Worm (Caenorhabditis elegans): ENCODE data around the gene irld-66.

Gene irld-66

DNA sequence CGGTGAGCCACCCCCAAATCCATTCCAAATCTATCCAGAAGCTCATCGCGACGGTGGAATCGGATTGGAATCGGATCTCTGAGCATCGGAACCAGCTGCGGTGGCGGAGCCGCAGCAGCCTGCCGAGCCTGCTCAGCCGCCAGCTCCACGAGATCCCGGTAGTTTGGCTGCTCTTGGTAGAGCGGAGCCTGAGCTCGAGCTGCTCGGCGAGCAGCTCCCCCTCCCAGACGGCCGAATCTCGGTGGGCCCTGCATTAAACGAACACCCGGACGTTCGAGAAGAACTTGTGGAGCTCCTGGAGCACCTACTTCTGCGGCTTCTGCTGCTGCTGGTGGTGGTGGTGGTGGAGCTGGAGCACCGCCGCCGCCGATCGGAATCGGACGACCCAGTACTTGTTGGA is 36.9 kb downstream of the irld-66 start:
- no peak for TF ChIP-seq ceh-79 (tag; optimal IDR thresholded peaks at IDR 0.05)
- TF ChIP-seq T26A5.8 (tag; optimal IDR thresholded peaks at IDR 0.05) = no peak
- no peak for TF ChIP-seq bed-1 (GFP tag; IDR thresholded peaks at IDR 0.05)
- no peak for TF ChIP-seq hlh-12 (tag; optimal IDR thresholded peaks at IDR 0.05)
- no peak for TF ChIP-seq zim-3 (tag; optimal IDR thresholded peaks at IDR 0.05)
- peak; percentile 78; the same call in 1 of the 2 replicates for TF ChIP-seq zfh-2 (GFP tag; conservative IDR thresholded peaks at IDR 0.05)
- TF ChIP-seq egrh-3 (GFP tag; IDR thresholded peaks at IDR 0.05) = peak; percentile 97
- TF ChIP-seq F33H1.4 (GFP tag; IDR thresholded peaks at IDR 0.05) = no peak

DNA sequence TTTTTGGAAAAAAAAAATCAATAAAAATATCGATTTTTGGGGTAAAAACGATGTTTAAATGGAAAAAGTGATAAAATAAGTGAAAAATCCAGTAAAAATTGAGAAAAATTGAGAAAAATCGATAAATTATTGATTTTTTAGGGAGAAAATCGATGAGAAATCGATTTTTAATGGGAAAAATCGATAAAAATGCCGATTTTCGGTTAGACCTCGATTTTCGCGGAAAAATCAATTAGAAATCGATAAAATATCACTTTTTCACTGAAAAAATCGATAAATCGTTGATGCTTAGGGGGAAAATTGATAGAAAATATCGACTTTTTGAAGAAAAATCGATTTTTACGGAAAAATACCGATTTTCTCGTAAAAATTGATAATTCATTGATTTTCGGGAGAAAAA is 39.5 kb downstream of the irld-66 start:
- TF ChIP-seq attf-3 (GFP tag; conservative IDR thresholded peaks at IDR 0.05) = no peak
- no peak for TF ChIP-seq chd-7 (tag; optimal IDR thresholded peaks at IDR 0.05)
- no peak for TF ChIP-seq unc-130 (GFP tag; optimal IDR thresholded peaks at IDR 0.05)
- no peak for TF ChIP-seq T26A5.8 (tag; optimal IDR thresholded peaks at IDR 0.05)
- no peak for TF ChIP-seq mes-4 (tag; optimal IDR thresholded peaks at IDR 0.05)
- no peak for TF ChIP-seq F57A8.1 (GFP tag; optimal IDR thresholded peaks at IDR 0.05)
- TF ChIP-seq nhr-120 (GFP tag; IDR thresholded peaks at IDR 0.05) = no peak
- TF ChIP-seq dpff-1 (tag; optimal IDR thresholded peaks at IDR 0.05) = no peak
- no peak for TF ChIP-seq let-526 (GFP tag; IDR thresholded peaks at IDR 0.05)
- no peak for TF ChIP-seq ztf-22 (GFP tag; optimal IDR thresholded peaks at IDR 0.05)
- no peak for TF ChIP-seq K11D2.4 (GFP tag; IDR thresholded peaks at IDR 0.05)
- TF ChIP-seq rec-8 (tag; optimal IDR thresholded peaks at IDR 0.05) = no peak
- no peak for TF ChIP-seq sptf-2 (GFP tag; optimal IDR thresholded peaks at IDR 0.05)
- TF ChIP-seq D2030.7 (GFP tag; IDR thresholded peaks at IDR 0.05) = no peak
- no peak for TF ChIP-seq xnd-1 (tag; optimal IDR thresholded peaks at IDR 0.05)
- TF ChIP-seq T07F8.4 (tag; optimal IDR thresholded peaks at IDR 0.05) = no peak
- TF ChIP-seq attf-6 (GFP tag; IDR thresholded peaks at IDR 0.05) = no peak
- no peak for TF ChIP-seq nhr-90 (tag; optimal IDR thresholded peaks at IDR 0.05)

DNA sequence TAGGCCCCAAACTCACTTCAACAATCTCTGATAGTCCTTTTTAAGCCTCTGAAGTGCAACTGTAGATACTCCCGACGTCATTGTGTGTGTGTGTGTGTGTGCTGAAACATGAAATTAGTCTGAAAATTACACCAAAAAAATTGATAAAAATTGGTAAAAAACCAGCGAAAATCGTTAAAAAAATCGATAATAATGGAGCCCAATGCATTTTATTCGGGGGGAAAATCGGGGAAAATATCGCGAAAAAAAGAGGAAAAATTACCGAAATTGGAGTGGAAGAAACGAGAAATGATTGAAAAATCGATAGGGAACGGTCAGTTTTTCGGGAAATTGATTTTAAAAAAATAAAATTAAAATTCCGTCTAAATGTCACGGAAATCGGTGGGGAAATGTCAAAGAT is 40.4 kb downstream of the irld-66 start, which contains the start of gene ubc-26:
Gene ubc-26 (minus strand): TSS at position 101 of the 400 bp plus-strand sequence.
- TF ChIP-seq hlh-12 (tag; optimal IDR thresholded peaks at IDR 0.05) (no peak), tbx-9 (tag; optimal IDR thresholded peaks at IDR 0.05; ENCODE audit: borderline replicate concordance) (no peak), F57C9.4 (tag; optimal IDR thresholded peaks at IDR 0.05) (no peak), aptf-2 (GFP tag; conservative IDR thresholded peaks at IDR 0.05) (no peak), cebp-2 (GFP tag; IDR thresholded peaks at IDR 0.05) (no peak), snpc-1.1 (tag; optimal IDR thresholded peaks at IDR 0.05; ENCODE audit: insufficient read depth) (no peak), egl-44 (GFP tag; IDR thresholded peaks at IDR 0.05) (no peak), unc-62 (GFP tag; optimal IDR thresholded peaks at IDR 0.05) (no peak)

DNA sequence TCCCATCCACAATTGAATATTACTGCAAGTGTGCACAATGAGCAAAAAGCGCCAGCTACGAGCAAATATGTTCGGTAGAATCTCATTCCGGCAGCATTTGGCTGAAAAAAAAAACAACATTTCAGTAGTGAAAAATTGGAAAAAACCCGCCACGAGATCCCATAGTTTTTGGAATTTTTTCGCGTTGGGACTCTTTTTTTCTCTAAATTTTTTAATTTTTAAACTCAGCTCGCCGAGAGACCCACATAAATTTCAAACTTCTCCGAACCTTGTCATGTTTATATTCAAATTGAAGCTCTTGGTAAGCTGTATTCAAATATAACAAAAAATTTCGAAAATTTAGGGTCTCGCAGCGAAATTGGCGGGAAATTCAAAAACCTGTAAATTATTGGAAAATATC is 46.4 kb downstream of the irld-66 start, which contains the start of gene sqv-2:
Gene sqv-2 (minus strand): TSS at position 101 of the 400 bp plus-strand sequence.
- no peak for TF ChIP-seq die-1 (tag; optimal IDR thresholded peaks at IDR 0.05)
- TF ChIP-seq nhr-120 (GFP tag; IDR thresholded peaks at IDR 0.05) = no peak
- TF ChIP-seq attf-3 (GFP tag; conservative IDR thresholded peaks at IDR 0.05) = no peak

All from whole organism, young adult.